Worm (Caenorhabditis elegans) whole organism, young adult: ENCODE results near the gene glb-3.

Experiments used
- B0261.1 ChIP-seq: sonication (generic microtip); optimal IDR thresholded peaks from 2 replicates; lab custom pipeline; 2016; ENCODE audit warnings: mild to moderate bottlenecking, missing genetic modification characterization, moderate library complexity, missing compliant biosample characterization
- F23B12.7 ChIP-seq: sonication (generic microtip); optimal IDR thresholded peaks from 2 replicates; lab custom pipeline; 2017; ENCODE audit warnings: missing genetic modification characterization, mild to moderate bottlenecking, missing compliant biosample characterization, antibody characterized with exemption, moderate library complexity; ENCODE audit not compliant: insufficient read depth
- F33H1.4 ChIP-seq: fragments of 200-800 bp; sonication (Bioruptor generic); IDR thresholded peaks from 2 replicates; pipeline ENCODE4 v1.3.6; 2022; ENCODE audit warnings: missing genetic modification reagents, missing genetic modification characterization, missing compliant biosample characterization
- F55B11.4 ChIP-seq: sonication (generic microtip); optimal IDR thresholded peaks from 2 replicates; lab custom pipeline; 2016; ENCODE audit warnings: missing compliant biosample characterization, missing genetic modification characterization, borderline replicate concordance; ENCODE audit not compliant: insufficient read depth
- F57A8.1 ChIP-seq: fragments of 200-800 bp; sonication (Bioruptor generic); optimal IDR thresholded peaks from 2 replicates; lab custom pipeline; 2018; ENCODE audit warnings: mild to moderate bottlenecking, missing genetic modification characterization, moderate library complexity, missing compliant biosample characterization
- K11D2.4 ChIP-seq: fragments of 200-800 bp; sonication (Bioruptor generic); IDR thresholded peaks from 2 replicates; pipeline ENCODE4 v1.3.6; 2022; ENCODE audit warnings: missing genetic modification reagents, missing genetic modification characterization, missing compliant biosample characterization
- T26A5.8 ChIP-seq: sonication (generic microtip); optimal IDR thresholded peaks from 2 replicates; lab custom pipeline; 2016; ENCODE audit warnings: missing genetic modification characterization, missing compliant biosample characterization
- Y53F4B.3 ChIP-seq: fragments of 200-800 bp; sonication (Bioruptor generic); IDR thresholded peaks from 2 replicates; pipeline ENCODE4 v1.3.6; 2022; ENCODE audit warnings: missing genetic modification reagents, missing genetic modification characterization, missing compliant biosample characterization
- Y53G8AR.9 ChIP-seq: fragments of 200-800 bp; sonication (Bioruptor generic); conservative IDR thresholded peaks from 2 replicates; pipeline ENCODE4 v1.3.6; 2022; ENCODE audit warnings: missing genetic modification reagents, missing genetic modification characterization, missing compliant biosample characterization
- Y79H2A.3 ChIP-seq: fragments of 200-800 bp; sonication (Bioruptor generic); conservative IDR thresholded peaks from 2 replicates; pipeline ENCODE4 v1.3.6; 2022; ENCODE audit warnings: missing genetic modification reagents, missing genetic modification characterization, missing compliant biosample characterization
- attf-5 ChIP-seq: fragments of 200-800 bp; sonication (Bioruptor generic); optimal IDR thresholded peaks from 2 replicates; lab custom pipeline; 2018; ENCODE audit warnings: mild to moderate bottlenecking, missing genetic modification characterization, missing compliant biosample characterization
- bed-1 ChIP-seq: fragments of 200-800 bp; sonication (Bioruptor generic); IDR thresholded peaks from 2 replicates; pipeline ENCODE4 v1.3.6; 2022; ENCODE audit warnings: missing genetic modification reagents, missing genetic modification characterization, missing compliant biosample characterization
- ceh-79 ChIP-seq: sonication (generic microtip); optimal IDR thresholded peaks from 2 replicates; lab custom pipeline; 2017; ENCODE audit warnings: mild to moderate bottlenecking, missing genetic modification characterization, missing compliant biosample characterization
- dox-1 ChIP-seq: fragments of 200-800 bp; sonication (Bioruptor generic); IDR thresholded peaks from 2 replicates; pipeline ENCODE4 v1.3.6; 2022; ENCODE audit warnings: missing genetic modification reagents, missing genetic modification characterization, missing compliant biosample characterization
- egl-18 ChIP-seq: fragments of 200-800 bp; sonication (Bioruptor generic); IDR thresholded peaks from 2 replicates; pipeline ENCODE4 v1.3.6; 2022; ENCODE audit warnings: missing genetic modification reagents, missing genetic modification characterization, missing compliant biosample characterization
- egl-44 ChIP-seq: fragments of 200-800 bp; sonication (Bioruptor generic); IDR thresholded peaks from 2 replicates; pipeline ENCODE4 v1.3.6; 2022; ENCODE audit warnings: missing genetic modification reagents, missing genetic modification characterization, missing compliant biosample characterization
- ekl-4 ChIP-seq: fragments of 200-800 bp; sonication (Bioruptor generic); IDR thresholded peaks from 2 replicates; pipeline ENCODE4 v1.3.6; 2022; ENCODE audit warnings: missing genetic modification reagents, missing genetic modification characterization, missing compliant biosample characterization
- him-1 ChIP-seq: sonication (generic microtip); optimal IDR thresholded peaks from 2 replicates; lab custom pipeline; 2016; ENCODE audit warnings: missing genotype, missing genetic modification reagents, missing genetic modification characterization, missing compliant biosample characterization
- hlh-12 ChIP-seq: sonication (generic microtip); optimal IDR thresholded peaks from 2 replicates; lab custom pipeline; 2016; ENCODE audit warnings: missing genetic modification characterization, missing compliant biosample characterization
- lag-1 ChIP-seq: fragments of 200-800 bp; sonication (Bioruptor generic); IDR thresholded peaks from 2 replicates; pipeline ENCODE4 v1.3.6; 2022; ENCODE audit warnings: missing genetic modification reagents, missing genetic modification characterization, missing compliant biosample characterization
- lin-40 ChIP-seq: sonication (generic microtip); optimal IDR thresholded peaks from 2 replicates; lab custom pipeline; 2016; ENCODE audit warnings: missing genetic modification characterization, mild to moderate bottlenecking, missing compliant biosample characterization, missing genotype, missing genetic modification reagents
- madf-10 ChIP-seq: sonication (generic microtip); optimal IDR thresholded peaks from 2 replicates; lab custom pipeline; 2016; ENCODE audit warnings: mild to moderate bottlenecking, missing genetic modification characterization, missing compliant biosample characterization
- mxl-1 ChIP-seq: sonication (generic microtip); optimal IDR thresholded peaks from 2 replicates; lab custom pipeline; 2016; ENCODE audit warnings: missing genetic modification characterization, missing compliant biosample characterization
- nfyb-1 ChIP-seq: fragments of 200-800 bp; sonication (Bioruptor generic); IDR thresholded peaks from 2 replicates; pipeline ENCODE4 v1.3.6; 2022; ENCODE audit warnings: missing genetic modification reagents, missing genetic modification characterization, missing compliant biosample characterization
- nhr-179 ChIP-seq: sonication (generic microtip); optimal IDR thresholded peaks from 2 replicates; lab custom pipeline; 2016; ENCODE audit warnings: mild to moderate bottlenecking, missing genetic modification characterization, missing compliant biosample characterization
- nhr-90 ChIP-seq: sonication (generic microtip); optimal IDR thresholded peaks from 2 replicates; lab custom pipeline; 2016; ENCODE audit warnings: missing genotype, mild to moderate bottlenecking, missing genetic modification characterization, missing compliant biosample characterization
- rec-8 ChIP-seq, 2 experiments: sonication (generic microtip); optimal IDR thresholded peaks; 2 replicates each; lab custom pipeline; 2016; ENCODE audit warnings: mild to moderate bottlenecking in 2 of 2, missing genetic modification characterization in 2 of 2, missing genetic modification reagents in 2 of 2, missing genotype in 2 of 2, missing biosample characterization in 1 of 2, missing compliant biosample characterization in 1 of 2, moderate library complexity in 1 of 2
- sea-2 ChIP-seq: fragments of 200-800 bp; sonication (Bioruptor generic); IDR thresholded peaks from 2 replicates; pipeline ENCODE4 v1.3.6; 2022; ENCODE audit warnings: missing genetic modification characterization, missing compliant biosample characterization
- snpc-3.4 ChIP-seq: sonication (generic microtip); optimal IDR thresholded peaks from 2 replicates; lab custom pipeline; 2017; ENCODE audit warnings: missing genetic modification characterization, mild to moderate bottlenecking, missing compliant biosample characterization, antibody characterized with exemption, moderate library complexity, missing genotype, missing genetic modification reagents
- unc-62 ChIP-seq: fragments of 150-350 bp; optimal IDR thresholded peaks from 2 replicates; lab custom pipeline; 2014; ENCODE audit warnings: missing biosample characterization, missing genetic modification reagents, missing genetic modification characterization
- zfh-2 ChIP-seq: fragments of 200-800 bp; sonication (Bioruptor generic); conservative IDR thresholded peaks from 2 replicates; pipeline ENCODE4 v1.3.6; 2022; ENCODE audit warnings: missing genetic modification reagents, missing genetic modification characterization, missing compliant biosample characterization
- ztf-18 ChIP-seq: sonication (generic microtip); optimal IDR thresholded peaks from 2 replicates; lab custom pipeline; 2016; ENCODE audit warnings: missing genotype, mild to moderate bottlenecking, missing genetic modification characterization, missing compliant biosample characterization
- ztf-25 ChIP-seq: fragments of 200-800 bp; sonication (Bioruptor generic); IDR thresholded peaks from 2 replicates; pipeline ENCODE4 v1.3.6; 2022; ENCODE audit warnings: missing genetic modification reagents, missing genetic modification characterization, missing compliant biosample characterization
- ztf-28 ChIP-seq: fragments of 200-800 bp; sonication (Bioruptor generic); IDR thresholded peaks from 2 replicates; pipeline ENCODE4 v1.3.6; 2022; ENCODE audit warnings: missing genetic modification reagents, missing genetic modification characterization, missing compliant biosample characterization
- ztf-6 ChIP-seq: fragments of 200-800 bp; sonication (Bioruptor generic); IDR thresholded peaks from 2 replicates; pipeline ENCODE4 v1.3.6; 2022; ENCODE audit warnings: missing genetic modification reagents, missing genetic modification characterization, missing compliant biosample characterization

glb-3 gene

ce11 chrV:11157947-11158346, 23.6 kb downstream of the glb-3 start, which contains the start of gene srg-42:
Gene srg-42 (minus strand): TSS chrV:11158047.
- TF ChIP-seq nfyb-1 (GFP tag; lab: Robert Waterston, UW) (no peak), ztf-25 (GFP tag; lab: Robert Waterston, UW) (no peak), ekl-4 (GFP tag; lab: Robert Waterston, UW) (no peak), F55B11.4 (no peak)
- TF ChIP-seq, all 124 proteins: peak for 0

DNA sequence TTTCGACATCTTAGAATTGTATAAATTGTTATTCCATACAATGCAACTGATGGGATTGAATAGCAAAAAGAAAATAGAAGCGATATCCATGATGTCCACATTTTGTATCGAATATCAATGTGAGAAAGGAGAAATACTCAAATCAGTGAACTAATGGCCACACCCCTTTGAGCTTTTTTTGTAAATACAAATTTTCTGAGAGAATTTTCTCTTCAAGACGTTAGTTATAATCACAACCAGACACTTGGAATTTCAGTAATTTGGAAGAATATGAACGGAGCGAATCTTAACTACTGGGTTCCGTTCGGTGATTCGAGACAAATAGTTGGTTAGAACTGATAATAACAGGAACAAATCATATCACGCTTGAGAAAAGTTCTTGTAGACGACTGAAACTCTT, 27.4 kb downstream of the glb-3 start, which contains the start of gene srg-41:
TSS of gene srg-41 (minus strand) at position 101 of the 400 bp plus-strand sequence.
- TF ChIP-seq Y53F4B.3 (GFP tag; lab: Robert Waterston, UW) (no peak), F57A8.1 (GFP tag; lab: Kevin White, UChicago) (no peak), rec-8 (tag; optimal IDR thresholded peaks at IDR 0.05; lab: Kevin White, UChicago) (no peak), Y53G8AR.9 (no peak), lin-40 (tag; lab: Kevin White, UChicago) (no peak), sea-2 (GFP tag; lab: Robert Waterston, UW) (no peak), B0261.1 (tag; lab: Kevin White, UChicago) (no peak), Y79H2A.3 (GFP tag; lab: Robert Waterston, UW) (no peak), egl-44 (GFP tag; lab: Robert Waterston, UW) (no peak), nhr-90 (tag; lab: Kevin White, UChicago) (no peak), attf-5 (GFP tag; lab: Kevin White, UChicago) (no peak), lag-1 (GFP tag; lab: Robert Waterston, UW) (no peak), egl-18 (GFP tag; lab: Robert Waterston, UW) (no peak)
- TF ChIP-seq, all 124 proteins: peak for 0

- TF ChIP-seq zfh-2 (no peak), ztf-28 (GFP tag; lab: Robert Waterston, UW) (no peak), ztf-25 (GFP tag; lab: Robert Waterston, UW) (no peak), hlh-12 (tag; lab: Kevin White, UChicago) (no peak), F23B12.7 (tag; lab: Kevin White, UChicago) (no peak), egl-44 (GFP tag; lab: Robert Waterston, UW) (no peak), dox-1 (GFP tag; lab: Robert Waterston, UW) (no peak), F33H1.4 (GFP tag; lab: Robert Waterston, UW) (no peak), madf-10 (no peak), K11D2.4 (no peak)
- TF ChIP-seq, all 124 proteins: peak for 0
Measured at ce11 chrV:11164475-11164874, 30.1 kb downstream of the glb-3 start, which contains the start of gene srg-40. Gene srg-40 (minus strand): TSS chrV:11164575.

DNA sequence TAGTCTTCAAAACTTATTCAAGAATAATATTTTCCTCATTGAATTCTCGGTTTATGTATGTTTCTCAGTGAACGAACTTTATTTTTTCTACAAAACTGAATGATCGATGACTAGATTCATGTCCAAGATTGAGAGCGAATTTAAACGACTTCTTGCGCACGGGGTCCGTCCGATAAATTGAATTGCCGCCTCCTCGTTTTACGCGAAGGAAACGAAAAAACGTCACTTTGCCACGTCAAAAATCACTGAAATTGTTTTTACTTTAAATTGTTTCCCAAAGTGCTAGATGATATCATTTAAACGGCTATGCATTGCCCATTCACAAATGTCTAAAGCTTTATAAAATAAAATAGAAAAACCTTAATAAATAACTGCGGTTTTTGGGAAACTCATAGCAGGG, 33.3 kb downstream of the glb-3 start:
- TF ChIP-seq F33H1.4 (GFP tag; lab: Robert Waterston, UW) (no peak), him-1 (tag; lab: Kevin White, UChicago) (no peak), ztf-6 (no peak), T26A5.8 (tag; lab: Kevin White, UChicago) (no peak), snpc-3.4 (tag; lab: Kevin White, UChicago) (no peak), ztf-18 (tag; lab: Kevin White, UChicago) (no peak), ztf-25 (GFP tag; lab: Robert Waterston, UW) (no peak), nhr-179 (tag; lab: Kevin White, UChicago) (no peak), F23B12.7 (tag; lab: Kevin White, UChicago) (no peak), bed-1 (GFP tag; lab: Robert Waterston, UW) (no peak), ceh-79 (no peak), mxl-1 (tag; lab: Kevin White, UChicago) (no peak), unc-62 (GFP tag; lab: Kevin White, UChicago) (no peak)
